Worm (Caenorhabditis elegans) whole organism, L4/young adult: ENCODE results near the gene F48B9.1.

Source experiments
- W03F9.2 ChIP-seq: fragments of 150-350 bp; optimal IDR thresholded peaks from 2 replicates; lab custom pipeline; 2014; ENCODE audit warnings: missing biosample characterization, missing genetic modification characterization
- dao-5 ChIP-seq: sonication (generic microtip); optimal IDR thresholded peaks from 2 replicates; lab custom pipeline; 2016; ENCODE audit warnings: missing genotype, missing genetic modification characterization, moderate library complexity, missing compliant biosample characterization
- him-1 ChIP-seq: sonication (generic microtip); optimal IDR thresholded peaks from 2 replicates; lab custom pipeline; 2016; ENCODE audit warnings: missing genotype, missing genetic modification reagents, missing genetic modification characterization, missing compliant biosample characterization

F48B9.1 gene

DNA sequence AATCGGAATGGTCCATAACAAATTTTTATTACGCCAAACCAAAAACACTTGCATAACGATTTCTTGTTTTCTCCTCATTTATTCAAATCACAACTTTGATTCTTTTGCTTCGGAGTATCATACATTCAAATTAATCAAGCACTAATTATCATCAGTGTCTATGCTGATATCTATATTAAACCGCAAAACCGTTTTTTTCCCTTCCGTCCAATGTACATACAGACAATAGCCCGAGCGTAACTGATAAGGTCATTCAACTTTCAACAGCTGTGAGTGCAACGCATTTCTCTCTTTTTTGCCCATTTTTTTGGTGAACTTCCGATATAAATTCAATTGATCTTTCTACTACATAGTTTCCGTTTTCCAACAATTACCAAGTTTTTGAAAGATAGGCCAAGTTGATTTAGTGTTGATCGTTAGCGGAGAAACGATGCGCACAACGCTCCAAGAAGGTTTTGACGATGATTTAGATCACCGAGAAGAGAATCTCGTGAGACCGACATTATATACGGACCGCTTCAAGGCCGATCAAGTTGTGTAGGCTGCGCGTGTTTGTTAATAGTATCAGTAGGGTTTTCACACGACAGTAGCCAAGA lies 2.9 kb upstream of the F48B9.1 start:
- TF ChIP-seq him-1 (tag; lab: Kevin White, UChicago) = no peak
- TF ChIP-seq dao-5 (tag; lab: Kevin White, UChicago) = no peak
- no peak for TF ChIP-seq W03F9.2

DNA sequence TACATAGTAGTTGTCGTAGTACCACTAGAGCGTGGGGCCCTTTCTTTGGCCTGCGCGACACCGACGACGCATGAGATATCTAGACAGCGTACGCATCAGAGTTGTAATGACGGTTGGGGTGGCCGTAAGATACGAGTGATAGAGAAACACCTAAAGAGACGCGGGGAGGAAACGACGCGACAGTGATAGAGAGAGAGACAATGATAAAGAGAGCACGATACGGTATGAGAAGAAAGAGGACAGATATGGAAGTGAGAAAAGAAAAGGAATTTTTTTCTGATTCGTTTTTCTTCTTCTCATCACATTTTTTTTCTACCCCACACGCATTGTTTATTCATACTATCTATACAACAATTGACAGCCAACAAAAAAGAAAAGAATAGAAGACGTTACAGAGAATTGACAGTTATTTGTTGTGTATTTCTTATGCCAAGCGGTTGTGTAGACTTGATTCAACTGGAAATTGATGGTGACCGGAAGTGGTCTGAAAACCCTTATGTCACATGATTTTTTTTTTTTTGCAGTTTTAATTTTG lies 2.2 kb upstream of the F48B9.1 start:
- TF ChIP-seq W03F9.2 (no peak), him-1 (tag; lab: Kevin White, UChicago) (no peak), dao-5 (tag; lab: Kevin White, UChicago) (no peak)

DNA sequence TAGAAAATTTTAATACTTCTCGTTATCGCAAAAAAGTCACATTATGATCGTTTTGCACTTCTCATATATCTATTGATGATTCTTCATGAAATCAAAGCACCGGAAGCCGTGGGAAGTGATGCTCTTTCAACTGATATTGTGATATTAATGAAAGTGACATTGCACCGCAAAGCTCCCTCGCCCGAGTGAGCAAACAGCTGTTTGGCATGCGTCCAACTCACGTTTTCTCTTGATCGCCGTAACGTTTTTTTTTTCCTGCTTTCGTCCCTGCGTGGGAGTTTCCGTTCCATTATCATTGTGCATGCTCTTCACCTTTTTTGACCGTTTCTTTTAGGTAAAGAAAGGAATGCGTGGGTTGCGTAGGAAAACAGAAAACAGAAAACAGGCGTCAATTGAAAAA lies 8.2 kb downstream of the F48B9.1 start:
- TF ChIP-seq dao-5 (tag; lab: Kevin White, UChicago) (no peak), W03F9.2 (no peak), him-1 (tag; lab: Kevin White, UChicago) (no peak)

DNA sequence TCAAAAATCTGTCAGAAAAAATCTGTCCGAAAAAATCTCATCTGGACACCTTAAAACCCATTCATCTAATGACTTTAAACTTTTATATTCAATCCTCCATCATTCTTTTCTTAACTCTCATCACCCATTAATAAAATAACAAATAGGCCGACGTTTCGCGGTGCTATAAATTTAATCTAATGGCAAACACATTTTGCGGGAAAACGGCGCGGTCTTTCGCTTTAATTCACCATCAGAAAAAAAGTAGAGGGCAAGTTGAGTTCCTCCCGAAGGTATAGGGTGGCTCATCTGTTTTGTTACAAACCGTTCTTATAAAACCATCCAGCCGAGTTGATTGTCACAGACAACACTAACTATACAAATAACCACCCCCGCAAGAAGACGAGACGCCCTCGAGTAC lies 10.1 kb downstream of the F48B9.1 start:
- TF ChIP-seq him-1 (tag; lab: Kevin White, UChicago) = no peak
- TF ChIP-seq dao-5 (tag; lab: Kevin White, UChicago) = no peak
- no peak for TF ChIP-seq W03F9.2

DNA sequence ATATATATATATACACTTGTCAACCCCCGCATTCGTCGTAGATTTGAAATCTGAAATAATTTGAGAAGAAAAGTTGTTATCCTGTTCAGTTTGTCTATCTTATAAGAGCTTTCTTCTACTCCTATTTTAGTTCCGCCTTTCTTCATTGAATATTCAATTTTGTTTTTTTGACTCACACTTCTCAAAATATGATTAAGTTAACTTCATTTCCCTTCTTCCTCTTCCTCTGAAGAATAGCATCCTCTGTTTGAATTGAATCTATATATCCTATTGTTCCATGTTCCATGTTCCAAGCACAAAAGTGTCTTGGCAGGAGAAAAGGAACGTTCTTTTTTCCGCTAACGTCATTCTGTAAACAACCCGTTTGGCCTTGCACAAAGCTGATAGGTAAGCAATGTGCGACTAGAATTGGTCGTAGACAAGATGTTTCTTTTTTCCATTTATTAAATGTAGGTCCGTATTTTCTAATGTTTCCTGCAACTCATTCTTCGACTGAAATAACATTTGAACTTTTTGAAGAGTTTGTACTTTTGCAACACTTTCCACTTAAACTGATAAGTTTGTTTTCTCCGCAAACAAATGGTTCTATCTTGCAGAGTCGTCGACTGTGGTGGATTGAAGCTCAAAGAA lies 11.4 kb downstream of the F48B9.1 start, which contains the start of gene gap-1:
gap-1 (plus strand) TSS at position 580 of the 630 bp plus-strand sequence.
- TF ChIP-seq W03F9.2 = no peak
- no peak for TF ChIP-seq him-1 (tag; lab: Kevin White, UChicago)
- TF ChIP-seq dao-5 (tag; lab: Kevin White, UChicago) = no peak

DNA sequence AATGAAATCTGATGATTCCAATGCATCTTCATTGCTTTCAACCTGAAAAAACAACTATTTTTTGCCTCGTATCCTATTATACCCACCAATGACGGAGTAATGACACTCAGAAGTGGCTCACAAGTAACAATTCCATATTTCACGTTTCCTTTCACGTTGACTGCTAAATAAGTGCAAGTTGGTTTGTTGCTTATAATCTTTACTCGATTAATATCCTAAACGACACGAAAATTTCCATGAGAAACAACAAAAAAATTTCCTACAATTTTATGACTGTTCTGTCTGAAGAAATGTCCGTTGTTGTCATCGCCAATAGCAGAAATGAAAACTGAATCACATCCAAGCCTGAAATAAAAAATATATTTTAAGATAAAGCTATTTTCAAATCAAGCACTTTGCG lies 16.8 kb downstream of the F48B9.1 start:
- TF ChIP-seq W03F9.2 (no peak), him-1 (tag; lab: Kevin White, UChicago) (no peak), dao-5 (tag; lab: Kevin White, UChicago) (no peak)

DNA sequence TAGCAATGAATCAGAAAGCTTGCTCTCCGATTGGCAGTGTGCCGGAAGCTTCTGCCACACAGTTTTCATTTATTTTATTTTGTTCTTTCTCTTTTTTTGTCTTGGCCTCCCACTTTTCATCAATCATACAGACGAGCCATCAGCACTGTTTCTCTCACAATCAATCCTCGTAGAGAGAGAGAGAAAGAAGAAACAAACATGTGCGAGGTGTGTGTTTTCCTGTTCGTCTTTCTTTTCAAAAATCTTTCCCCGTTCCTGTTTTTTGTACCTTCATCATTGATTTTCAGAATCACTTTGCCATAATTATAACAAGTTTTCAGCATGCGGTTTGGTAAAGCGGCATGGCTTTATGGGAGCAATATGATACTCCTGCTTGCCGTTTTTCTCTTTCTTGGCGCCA lies 18.5 kb downstream of the F48B9.1 start, which contains the start of gene T24C12.1:
T24C12.1 (plus strand) TSS at position 301 of the 400 bp plus-strand sequence.
- TF ChIP-seq him-1 (tag; lab: Kevin White, UChicago) = no peak
- TF ChIP-seq dao-5 (tag; lab: Kevin White, UChicago) = no peak
- no peak for TF ChIP-seq W03F9.2

DNA sequence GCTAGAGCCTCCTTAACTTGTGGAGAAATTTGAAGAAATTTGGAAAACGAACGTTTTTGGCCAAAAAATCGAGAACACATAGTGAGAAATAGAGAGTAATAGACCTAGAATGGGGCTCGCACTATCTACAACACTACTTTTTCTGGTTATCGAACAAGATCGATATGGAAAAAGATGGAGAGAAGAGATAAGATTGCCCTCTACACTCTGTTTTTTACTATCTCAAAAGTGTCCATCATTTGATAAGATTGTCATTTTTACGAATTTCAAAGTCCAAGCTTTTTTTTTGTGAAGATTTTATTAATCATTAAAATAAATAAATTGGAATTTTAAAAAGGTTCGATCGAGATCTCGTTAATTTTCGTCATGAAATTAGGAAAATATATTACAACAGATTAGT lies 23.1 kb downstream of the F48B9.1 start, which contains the start of gene T24C12.3:
T24C12.3 (minus strand) TSS at position 134 of the 400 bp plus-strand sequence.
- TF ChIP-seq dao-5 (tag; lab: Kevin White, UChicago) = no peak
- TF ChIP-seq him-1 (tag; lab: Kevin White, UChicago) = no peak
- TF ChIP-seq W03F9.2 = no peak

DNA sequence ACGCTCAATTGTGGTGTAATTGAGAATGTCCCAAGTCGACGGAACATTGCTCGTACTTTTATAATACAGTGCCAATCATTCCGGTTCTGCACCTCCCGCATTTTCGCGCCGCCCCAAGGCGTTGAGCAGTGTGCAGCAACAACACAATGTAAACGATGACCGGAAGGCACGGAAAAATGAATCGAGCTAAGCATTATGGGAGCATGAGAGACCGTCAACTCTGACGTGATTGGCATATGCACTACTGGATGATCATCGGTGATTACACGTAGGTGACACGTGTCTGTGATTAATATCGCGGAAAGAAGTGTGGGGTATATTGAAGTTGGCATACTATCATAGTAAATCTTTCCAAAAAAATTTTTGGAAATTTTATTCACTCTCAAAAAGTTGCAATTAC lies 24.3 kb downstream of the F48B9.1 start, which contains the start of gene T24C12.4:
T24C12.4 (minus strand) TSS at position 101 of the 400 bp plus-strand sequence.
- no peak for TF ChIP-seq dao-5 (tag; lab: Kevin White, UChicago)
- no peak for TF ChIP-seq him-1 (tag; lab: Kevin White, UChicago)
- no peak for TF ChIP-seq W03F9.2

DNA sequence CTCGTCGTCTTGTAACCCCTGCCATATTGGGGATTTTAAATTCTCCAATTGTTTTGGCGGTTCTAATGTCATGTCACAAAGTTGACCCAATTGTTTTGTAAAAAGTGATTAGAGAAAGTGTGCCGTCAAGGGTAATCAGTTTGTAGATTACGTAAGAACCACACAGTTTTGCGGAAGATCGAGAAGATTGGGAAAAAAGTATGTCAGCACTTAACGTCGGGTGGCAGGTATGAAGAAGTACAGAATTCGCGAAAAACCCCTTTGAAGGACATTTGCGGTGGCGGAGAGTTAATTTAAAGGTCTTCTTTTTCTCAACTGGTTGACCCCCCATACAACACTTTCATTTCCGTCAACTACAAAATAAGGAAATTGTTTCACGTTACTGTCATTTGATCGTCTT lies 27.7 kb downstream of the F48B9.1 start:
- TF ChIP-seq dao-5 (tag; lab: Kevin White, UChicago) = no peak
- no peak for TF ChIP-seq W03F9.2
- TF ChIP-seq him-1 (tag; lab: Kevin White, UChicago) = no peak

DNA sequence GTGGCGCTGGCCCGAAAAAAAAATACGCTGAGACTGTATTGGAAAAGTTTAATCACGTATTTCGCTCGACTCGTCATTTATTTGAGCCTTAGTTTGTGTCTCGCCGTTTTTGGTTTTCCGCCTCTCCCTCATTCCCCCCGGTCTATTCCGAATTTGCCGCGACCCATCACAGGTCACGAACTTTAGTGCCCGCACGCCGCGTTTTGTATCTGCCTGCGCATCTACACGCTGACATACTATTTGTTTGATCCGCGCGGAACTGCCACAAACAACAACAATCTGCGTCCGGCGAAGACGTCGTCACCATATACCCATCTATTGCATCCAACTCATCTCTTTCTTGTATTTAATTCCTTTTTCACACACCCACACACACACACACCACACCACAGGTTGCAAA lies 29.5 kb downstream of the F48B9.1 start:
- no peak for TF ChIP-seq dao-5 (tag; lab: Kevin White, UChicago)
- TF ChIP-seq W03F9.2 = no peak
- TF ChIP-seq him-1 (tag; lab: Kevin White, UChicago) = no peak

DNA sequence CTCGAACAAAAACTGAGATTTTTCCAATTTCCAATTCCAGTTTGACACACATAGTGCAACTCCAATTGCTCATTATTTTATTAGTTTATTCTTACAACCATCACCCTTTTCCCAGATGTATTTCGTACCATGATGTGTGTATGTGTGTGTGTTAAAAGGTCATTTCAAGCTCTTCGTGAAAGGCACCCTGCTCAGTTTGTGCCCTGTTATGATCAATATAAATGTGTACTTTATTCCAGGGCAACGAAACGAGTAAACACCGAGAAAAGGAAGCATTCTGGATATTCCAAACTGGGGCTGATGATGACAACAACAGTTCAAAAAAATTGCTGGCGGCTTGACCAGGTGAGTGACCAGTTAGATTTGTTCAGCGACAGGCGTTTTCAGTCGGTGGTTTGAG lies 30.1 kb downstream of the F48B9.1 start, which contains the start of gene peb-1:
peb-1 (plus strand) TSS at position 301 of the 400 bp plus-strand sequence.
- no peak for TF ChIP-seq dao-5 (tag; lab: Kevin White, UChicago)
- TF ChIP-seq him-1 (tag; lab: Kevin White, UChicago) = no peak
- no peak for TF ChIP-seq W03F9.2

DNA sequence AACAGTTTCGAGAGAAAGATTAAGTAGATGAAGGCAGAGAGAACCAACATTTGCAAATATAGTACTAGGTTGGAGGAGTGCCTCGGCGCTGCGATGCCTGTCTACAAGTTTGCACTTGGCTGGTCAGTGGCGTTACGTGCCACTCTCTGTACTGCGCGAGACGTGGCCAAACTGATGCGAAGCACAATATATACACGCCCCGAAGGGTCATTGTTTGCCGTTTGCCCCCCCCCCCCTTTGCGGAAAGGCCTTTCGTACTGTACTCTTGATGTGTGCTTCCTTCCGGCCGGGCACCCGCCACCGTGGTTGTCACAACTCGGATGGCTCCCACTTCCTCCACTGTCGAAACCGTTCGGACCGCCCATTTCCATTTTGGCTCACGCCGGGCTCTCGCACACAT lies 31.5 kb downstream of the F48B9.1 start:
- TF ChIP-seq dao-5 (tag; lab: Kevin White, UChicago) = no peak
- TF ChIP-seq him-1 (tag; lab: Kevin White, UChicago) = no peak
- no peak for TF ChIP-seq W03F9.2

DNA sequence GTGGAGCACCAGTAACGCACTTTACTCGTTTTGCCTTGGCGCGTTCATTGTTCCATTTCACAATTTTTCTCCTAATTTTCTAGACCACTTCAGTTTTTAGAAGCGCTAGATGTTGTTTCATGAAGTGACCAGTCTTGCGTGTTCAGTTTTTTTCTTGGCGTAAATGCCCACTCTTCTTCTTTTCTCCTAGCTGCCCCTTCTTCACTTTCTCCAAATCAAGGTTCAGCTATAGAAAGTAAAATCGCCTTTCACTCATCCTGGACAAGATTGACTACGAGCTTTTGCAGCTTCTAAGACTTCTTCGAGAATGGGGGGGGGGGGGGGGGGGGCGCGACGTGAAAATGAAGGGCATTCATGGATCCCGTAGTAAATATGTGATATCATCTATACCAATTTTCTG lies 32.0 kb downstream of the F48B9.1 start:
- TF ChIP-seq W03F9.2 = no peak
- TF ChIP-seq dao-5 (tag; lab: Kevin White, UChicago) = no peak
- no peak for TF ChIP-seq him-1 (tag; lab: Kevin White, UChicago)
